Worm (Caenorhabditis elegans): ENCODE results near the gene tag-325.

DNA sequence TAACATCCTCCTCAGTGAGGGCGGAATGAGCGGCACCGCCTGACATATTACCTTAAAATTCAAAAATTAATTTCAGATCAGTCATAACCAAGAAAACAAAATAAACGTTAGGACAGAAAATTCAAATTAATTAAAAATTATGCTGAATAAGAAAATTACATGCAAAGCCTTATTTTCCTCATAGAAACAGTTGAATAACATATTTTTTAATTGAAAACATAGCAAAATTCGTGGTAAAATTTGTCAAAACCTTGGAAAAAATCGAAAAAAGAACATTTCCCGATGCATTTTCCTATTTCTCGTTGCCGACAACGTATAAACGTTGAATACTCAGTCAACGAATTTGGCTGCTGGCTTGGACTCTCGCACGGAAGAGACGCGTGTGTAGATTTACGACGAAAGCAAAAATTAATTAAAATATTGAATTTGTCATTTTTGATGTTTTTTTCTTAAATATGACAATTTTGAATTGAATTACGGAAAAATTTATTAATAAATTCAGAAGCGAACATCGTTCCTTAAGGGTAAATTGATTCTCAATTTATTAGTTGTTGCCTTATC, 42.6 kb upstream of the tag-325 start, which contains the start of the genes rps-0 and rbg-3:
- TF ChIP-seq ceh-36 (tag; optimal IDR thresholded peaks at IDR 0.05): no peak
- TF ChIP-seq hmbx-1 (tag; optimal IDR thresholded peaks at IDR 0.05): no peak
- no peak for TF ChIP-seq tbx-11 (GFP tag; IDR thresholded peaks at IDR 0.05)
- no peak for TF ChIP-seq ama-1 (optimal IDR thresholded peaks at IDR 0.05)
- TF ChIP-seq pes-1 (GFP tag; IDR thresholded peaks at IDR 0.05): no peak
- no peak for TF ChIP-seq aly-1 (tag; optimal IDR thresholded peaks at IDR 0.05)
- TF ChIP-seq tbx-37 (GFP tag; conservative IDR thresholded peaks at IDR 0.05): no peak
- TF ChIP-seq F13C5.2 (tag; optimal IDR thresholded peaks at IDR 0.05): peak; percentile 80
- TF ChIP-seq hnd-1 (tag; optimal IDR thresholded peaks at IDR 0.05): no peak
- no peak for TF ChIP-seq flt-1 (GFP tag; IDR thresholded peaks at IDR 0.05)
- TF ChIP-seq ets-7 (tag; optimal IDR thresholded peaks at IDR 0.05): no peak
- no peak for TF ChIP-seq scrt-1 (GFP tag; IDR thresholded peaks at IDR 0.05)
- no peak for TF ChIP-seq tra-4 (tag; optimal IDR thresholded peaks at IDR 0.05)
- no peak for TF ChIP-seq sea-1 (GFP tag; conservative IDR thresholded peaks at IDR 0.05)

Measured in whole organism, early embryonic.